Worm (Caenorhabditis elegans): ENCODE results near the gene col-127.

- TF ChIP-seq pat-9 (tag; optimal IDR thresholded peaks at IDR 0.05) (no peak), nhr-11 (tag; optimal IDR thresholded peaks at IDR 0.05) (no peak), ztf-16 (tag; optimal IDR thresholded peaks at IDR 0.05) (no peak), F13H6.1 (tag; optimal IDR thresholded peaks at IDR 0.05) (no peak), tbx-2 (tag; optimal IDR thresholded peaks at IDR 0.05) (no peak), zip-5 (tag; optimal IDR thresholded peaks at IDR 0.05) (no peak)
Observed at ce11 chrIV:11296787-11297186, 30.8 kb upstream of the col-127 start, which contains the start of gene mttu-1.
